Fruit fly (Drosophila melanogaster): ENCODE measurements around the gene CG6765.

The CG6765 gene

DNA sequence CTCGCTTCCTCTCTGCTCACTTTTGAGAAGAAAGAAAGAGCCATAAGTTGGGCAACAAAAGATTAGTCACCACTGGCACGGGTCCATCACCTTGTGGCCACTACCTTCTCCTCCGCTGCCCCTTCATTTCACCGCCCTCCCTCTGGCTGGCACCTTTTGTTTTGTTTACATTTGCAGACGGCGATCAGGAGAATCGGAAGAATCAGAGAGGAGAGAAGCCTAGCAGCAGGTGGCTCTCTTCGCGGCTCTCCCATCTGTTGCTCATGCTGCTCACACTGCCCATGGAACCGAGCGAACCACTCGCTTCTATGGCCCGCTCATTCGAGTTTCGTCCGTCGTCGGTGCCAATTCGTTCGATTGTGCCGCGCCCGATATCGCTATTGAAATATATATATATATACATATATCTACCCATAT, 33.8 kb downstream of the CG6765 start (continued):
- TF ChIP-seq CG2199 (GFP tag; IDR thresholded peaks at IDR 0.05) = 0 out of 3 replicates have a peak, but pooled peaks have one; percentile 34
- TF ChIP-seq Fer1 (GFP tag; optimal IDR thresholded peaks at IDR 0.05) = peak; percentile 36
- TF ChIP-seq ase (GFP tag; IDR thresholded peaks at IDR 0.05) = no peak
- no peak for TF ChIP-seq CG10274 (GFP tag; optimal IDR thresholded peaks at IDR 0.05)
- TF ChIP-seq gem (tag; optimal IDR thresholded peaks at IDR 0.05) = no peak
- no peak for TF ChIP-seq da (GFP tag; optimal IDR thresholded peaks at IDR 0.05)
- TF ChIP-seq CG17361 (GFP tag; IDR thresholded peaks at IDR 0.05) = no peak
- TF ChIP-seq cato (GFP tag; optimal IDR thresholded peaks at IDR 0.05; ENCODE audit: borderline replicate concordance) = no peak
- TF ChIP-seq salm (tag; optimal IDR thresholded peaks at IDR 0.05) = no peak
- no peak for TF ChIP-seq CG10979 (tag; optimal IDR thresholded peaks at IDR 0.05)
- TF ChIP-seq ap (GFP tag; IDR thresholded peaks at IDR 0.05) = no peak
- no peak for TF ChIP-seq CG4424 (GFP tag; optimal IDR thresholded peaks at IDR 0.05)
- peak; percentile 0 for TF ChIP-seq fd102C (GFP tag; optimal IDR thresholded peaks at IDR 0.05)
- no peak for TF ChIP-seq NC2β (GFP tag; optimal IDR thresholded peaks at IDR 0.05)
- TF ChIP-seq Mad (GFP tag; optimal IDR thresholded peaks at IDR 0.05) = no peak
- TF ChIP-seq CG18476 (GFP tag; optimal IDR thresholded peaks at IDR 0.05) = no peak
- peak; percentile 38 for TF ChIP-seq Xrp1 (GFP tag; IDR thresholded peaks at IDR 0.05)
- no peak for TF ChIP-seq sisA (GFP tag; IDR thresholded peaks at IDR 0.05)
- TF ChIP-seq CG12236 (GFP tag; optimal IDR thresholded peaks at IDR 0.05) = no peak
- no peak for TF ChIP-seq CG10147 (GFP tag; optimal IDR thresholded peaks at IDR 0.05)
- TF ChIP-seq CG8944 (GFP tag; optimal IDR thresholded peaks at IDR 0.05) = no peak
- TF ChIP-seq crol (GFP tag; IDR thresholded peaks at IDR 0.05) = peak; percentile 97
- TF ChIP-seq repo (GFP tag; optimal IDR thresholded peaks at IDR 0.05) = no peak
- TF ChIP-seq tio (GFP tag; optimal IDR thresholded peaks at IDR 0.05) = no peak
- no peak for TF ChIP-seq Ptx1 (GFP tag; IDR thresholded peaks at IDR 0.05)
- TF ChIP-seq Hr39 (optimal IDR thresholded peaks at IDR 0.05) = no peak
- TF ChIP-seq CG15011 (GFP tag; optimal IDR thresholded peaks at IDR 0.05) = no peak
- peak; percentile 48; the same call in 1 of the 2 replicates for TF ChIP-seq CG13287 (GFP tag; IDR thresholded peaks at IDR 0.05; ENCODE audit: partially characterized antibody)
- no peak for TF ChIP-seq CkIIα-i1 (GFP tag; IDR thresholded peaks at IDR 0.05)
- no peak for TF ChIP-seq slp2 (GFP tag; optimal IDR thresholded peaks at IDR 0.05)
- no peak for TF ChIP-seq mam (GFP tag; optimal IDR thresholded peaks at IDR 0.05)
- peak; percentile 57; the same call in 1 of the 3 replicates for TF ChIP-seq ci (GFP tag; IDR thresholded peaks at IDR 0.05)
- no peak for TF ChIP-seq ac (GFP tag; optimal IDR thresholded peaks at IDR 0.05)
- TF ChIP-seq gsb-n (tag; optimal IDR thresholded peaks at IDR 0.05) = no peak
- 0 out of 3 replicates have a peak, but pooled peaks have one; percentile 30 for TF ChIP-seq otp (GFP tag; IDR thresholded peaks at IDR 0.05)
- TF ChIP-seq CG3281 (GFP tag; optimal IDR thresholded peaks at IDR 0.05) = peak; percentile 19
- no peak for TF ChIP-seq br (optimal IDR thresholded peaks at IDR 0.05)
- no peak for TF ChIP-seq gfzf (GFP tag; optimal IDR thresholded peaks at IDR 0.05)
- no peak for TF ChIP-seq exex (tag; optimal IDR thresholded peaks at IDR 0.05)
- no peak; the same call in 1 of the 2 replicates for TF ChIP-seq Bgb (GFP tag; IDR thresholded peaks at IDR 0.05; ENCODE audit: partially characterized antibody)
- TF ChIP-seq gcm2 (GFP tag; optimal IDR thresholded peaks at IDR 0.05) = no peak
- no peak for TF ChIP-seq Oli (tag; optimal IDR thresholded peaks at IDR 0.05)
- no peak for TF ChIP-seq dm (GFP tag; optimal IDR thresholded peaks at IDR 0.05)
- TF ChIP-seq nmo (GFP tag; optimal IDR thresholded peaks at IDR 0.05) = no peak
- no peak for TF ChIP-seq CG15696 (tag; optimal IDR thresholded peaks at IDR 0.05)
- no peak for TF ChIP-seq ind (GFP tag; optimal IDR thresholded peaks at IDR 0.05)
- no peak for TF ChIP-seq E2f1 (GFP tag; IDR thresholded peaks at IDR 0.05)
- TF ChIP-seq en (GFP tag; optimal IDR thresholded peaks at IDR 0.05) = no peak
- no peak for TF ChIP-seq D (optimal IDR thresholded peaks at IDR 0.05)
- TF ChIP-seq D (GFP tag; optimal IDR thresholded peaks at IDR 0.05) = no peak
- no peak for TF ChIP-seq CG11504 (tag; optimal IDR thresholded peaks at IDR 0.05)
- TF ChIP-seq CG6272 (GFP tag; IDR thresholded peaks at IDR 0.05) = no peak
- no peak for TF ChIP-seq CG14860 (GFP tag; IDR thresholded peaks at IDR 0.05; ENCODE audit: partially characterized antibody)

Measured in whole organism, embryonic.